Worm (Caenorhabditis elegans) whole organism, mixed stage, embryonic: Measurements from ENCODE around the gene Y54G11A.2.

Source experiments
- M03D4.4 ChIP-seq: sonication (generic microtip); optimal IDR thresholded peaks from 2 replicates; lab custom pipeline; 2017; ENCODE audit warnings: mild to moderate bottlenecking, missing genetic modification characterization, missing compliant biosample characterization
- bed-3 ChIP-seq: fragments of 200-800 bp; sonication (Bioruptor generic); optimal IDR thresholded peaks from 3 replicates; lab custom pipeline; 2018; ENCODE audit warnings: mild to moderate bottlenecking, missing genetic modification characterization, moderate library complexity, missing compliant biosample characterization
- lin-13 ChIP-seq: fragments of 150-350 bp; optimal IDR thresholded peaks from 2 replicates; lab custom pipeline; 2014; ENCODE audit warnings: missing biosample characterization, missing genetic modification characterization
- mab-5 ChIP-seq: fragments of 150-350 bp; optimal IDR thresholded peaks from 2 replicates; lab custom pipeline; 2014; ENCODE audit warnings: missing biosample characterization, missing genetic modification characterization
- nhr-76 ChIP-seq: sonication (generic microtip); optimal IDR thresholded peaks from 2 replicates; lab custom pipeline; 2017; ENCODE audit warnings: missing biosample characterization, missing genetic modification characterization
- pha-4 ChIP-seq: fragments of 150-350 bp; optimal IDR thresholded peaks from 2 replicates; lab custom pipeline; 2018; ENCODE audit warnings: missing biosample characterization, missing genetic modification reagents, missing genetic modification characterization
- snpc-4 ChIP-seq: fragments of 150-350 bp; optimal IDR thresholded peaks from 2 replicates; lab custom pipeline; 2014; ENCODE audit warnings: missing biosample characterization, missing genetic modification characterization
- unc-39 ChIP-seq: fragments of 150-350 bp; optimal IDR thresholded peaks from 2 replicates; lab custom pipeline; 2014; ENCODE audit warnings: missing biosample characterization, missing genetic modification characterization
- unc-62 ChIP-seq: fragments of 150-350 bp; optimal IDR thresholded peaks from 2 replicates; lab custom pipeline; 2014; ENCODE audit warnings: missing biosample characterization, missing genetic modification reagents, missing genetic modification characterization

ce11 chrII:14249489-14249888, 2.7 kb upstream of the Y54G11A.2 start:
- no peak for TF ChIP-seq snpc-4 (tag; lab: Kevin White, UChicago)
- no peak for TF ChIP-seq mab-5 (tag; lab: Kevin White, UChicago)
- peak; percentile 50 for TF ChIP-seq lin-13 (tag; lab: Kevin White, UChicago)
- TF ChIP-seq unc-62 (GFP tag; lab: Kevin White, UChicago), result no peak
- peak; percentile 14 for TF ChIP-seq pha-4 (tag; lab: Kevin White, UChicago)
- no peak for TF ChIP-seq bed-3 (GFP tag; lab: Kevin White, UChicago)
- TF ChIP-seq M03D4.4 (tag; lab: Kevin White, UChicago), result peak; percentile 21
- TF ChIP-seq nhr-76 (tag; lab: Kevin White, UChicago), result peak; percentile 22
- no peak for TF ChIP-seq unc-39 (tag; lab: Kevin White, UChicago)
